Fruit fly (Drosophila melanogaster): Measurements from ENCODE around the gene ana1.

DNA sequence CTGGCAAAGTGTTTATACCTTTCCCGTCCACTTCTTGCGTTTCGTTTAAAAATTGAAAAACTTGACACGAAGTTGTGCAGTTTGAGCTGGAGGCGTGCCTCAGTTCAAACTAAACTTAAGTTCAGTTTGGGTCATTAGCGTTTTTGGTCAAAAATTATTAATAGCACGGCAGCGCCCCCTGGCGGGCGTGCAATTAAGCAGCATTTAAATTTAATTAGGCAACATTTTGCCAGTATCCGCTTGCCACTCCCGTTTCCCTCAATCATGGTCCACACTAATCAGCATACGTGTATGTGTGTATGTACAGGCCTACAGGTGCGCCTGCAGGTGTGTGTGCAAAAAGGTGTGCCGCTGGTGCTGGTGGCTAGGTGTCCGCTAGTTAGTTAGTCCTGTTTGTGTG, 26.7 kb upstream of the ana1 start:
- TF ChIP-seq CG8159 (tag; optimal IDR thresholded peaks at IDR 0.05) (no peak), CG14655 (GFP tag; optimal IDR thresholded peaks at IDR 0.05) (no peak), EcR (GFP tag; optimal IDR thresholded peaks at IDR 0.05) (no peak), fd96Ca (GFP tag; IDR thresholded peaks at IDR 0.05) (no peak), gl (tag; optimal IDR thresholded peaks at IDR 0.05) (no peak), Snoo (tag; optimal IDR thresholded peaks at IDR 0.05) (no peak), CG34367 (tag; optimal IDR thresholded peaks at IDR 0.05) (no peak)
